Worm (Caenorhabditis elegans): ENCODE results near the gene ift-43.
A peak's percentile ranks its signal among the peaks of the same experiment; 100 is the strongest.

DNA sequence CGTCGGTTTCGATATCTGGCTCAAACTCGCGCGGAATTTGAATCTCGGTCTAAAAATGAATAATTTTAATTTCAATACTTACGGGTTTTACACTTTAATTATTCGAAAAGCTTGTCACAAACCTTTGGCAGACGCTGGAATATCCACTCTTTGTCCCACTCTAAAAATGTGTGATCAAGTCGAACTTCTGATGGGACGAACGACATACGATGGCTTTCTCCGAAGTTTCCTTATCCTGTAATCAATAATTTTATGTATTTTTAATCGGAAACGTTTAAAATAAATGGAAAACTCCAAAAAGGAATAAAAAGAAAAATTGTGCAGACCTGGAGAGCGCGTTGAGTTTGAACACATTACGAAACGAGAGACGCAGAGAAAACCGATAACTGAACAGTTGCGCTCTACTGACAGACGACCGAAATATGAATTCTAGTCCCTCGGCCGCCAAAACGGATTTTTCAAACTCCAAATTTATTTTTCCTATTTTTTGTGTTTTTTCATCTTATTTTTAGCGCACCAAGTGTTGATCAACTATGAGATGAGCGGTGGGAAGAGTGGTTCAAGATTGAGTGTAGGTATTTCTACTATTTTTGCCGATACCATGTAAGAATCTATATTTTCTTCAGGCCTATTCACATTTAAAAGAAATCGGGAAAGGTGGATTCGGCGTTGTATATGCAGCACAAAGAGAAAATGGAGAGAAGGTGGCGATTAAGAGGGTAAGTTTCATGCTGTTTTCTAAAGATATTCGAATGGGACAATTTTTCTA, 11.2 kb downstream of the ift-43 start, which contains the start of the genes sam-4, F59E12.17 and zyg-1:
- TF ChIP-seq nhr-76 (tag; optimal IDR thresholded peaks at IDR 0.05) (no peak), unc-62 (GFP tag; optimal IDR thresholded peaks at IDR 0.05) (no peak), swsn-7 (tag; optimal IDR thresholded peaks at IDR 0.05) (peak; percentile 28), nhr-28 (tag; optimal IDR thresholded peaks at IDR 0.05) (no peak), nhr-11 (tag; optimal IDR thresholded peaks at IDR 0.05) (no peak), lin-13 (GFP tag; optimal IDR thresholded peaks at IDR 0.05) (no peak)

Measured in whole organism, L1 larva.